Worm (Caenorhabditis elegans): Measurements from ENCODE around the gene F32D8.12.

F32D8.12 gene

ce11 chrV:10931189-10931588, 40.4 kb upstream of the F32D8.12 start, which contains the start of gene scvp-1:
Gene scvp-1, minus strand, starts transcription at chrV:10931289.
- TF ChIP-seq egl-43 (GFP tag; IDR thresholded peaks at IDR 0.05): no peak
- TF ChIP-seq dmd-8 (GFP tag; IDR thresholded peaks at IDR 0.05): no peak
- no peak for TF ChIP-seq F49E8.2 (tag; optimal IDR thresholded peaks at IDR 0.05; ENCODE audit: borderline replicate concordance)
- no peak for TF ChIP-seq ceh-20 (GFP tag; IDR thresholded peaks at IDR 0.05)
- TF ChIP-seq tag-97 (GFP tag; IDR thresholded peaks at IDR 0.05): no peak
- TF ChIP-seq nhr-237 (tag; optimal IDR thresholded peaks at IDR 0.05): no peak
- TF ChIP-seq hif-1 (tag; optimal IDR thresholded peaks at IDR 0.05): no peak
- no peak for TF ChIP-seq R02D3.7 (tag; optimal IDR thresholded peaks at IDR 0.05)
- no peak for TF ChIP-seq lin-15B (tag; optimal IDR thresholded peaks at IDR 0.05)
- no peak for TF ChIP-seq madf-5 (GFP tag; IDR thresholded peaks at IDR 0.05)

ce11 chrV:10929511-10929910, 38.7 kb upstream of the F32D8.12 start, which contains the start of gene F58B4.3:
Gene F58B4.3, plus strand, starts transcription at chrV:10929811.
- TF ChIP-seq nhr-76 (tag; optimal IDR thresholded peaks at IDR 0.05) (no peak), madf-5 (GFP tag; IDR thresholded peaks at IDR 0.05) (no peak), Y75B8A.6 (GFP tag; IDR thresholded peaks at IDR 0.05) (no peak), nhr-111 (GFP tag; optimal IDR thresholded peaks at IDR 0.05) (no peak), spr-1 (tag; optimal IDR thresholded peaks at IDR 0.05) (no peak), dmd-6 (GFP tag; IDR thresholded peaks at IDR 0.05) (no peak)

ce11 chrV:10925658-10926057, 34.8 kb upstream of the F32D8.12 start:
- TF ChIP-seq php-3 (GFP tag; IDR thresholded peaks at IDR 0.05) (no peak), nhr-10 (tag; optimal IDR thresholded peaks at IDR 0.05) (no peak), ctbp-1 (GFP tag; IDR thresholded peaks at IDR 0.05) (no peak), ama-1 (optimal IDR thresholded peaks at IDR 0.05) (no peak), zfp-3 (GFP tag; conservative IDR thresholded peaks at IDR 0.05) (no peak), mdl-1 (tag; optimal IDR thresholded peaks at IDR 0.05) (no peak), hif-1 (tag; optimal IDR thresholded peaks at IDR 0.05) (no peak), egl-27 (tag; optimal IDR thresholded peaks at IDR 0.05) (no peak), dmd-8 (GFP tag; IDR thresholded peaks at IDR 0.05) (no peak), spr-3 (GFP tag; optimal IDR thresholded peaks at IDR 0.05) (no peak), unc-39 (tag; optimal IDR thresholded peaks at IDR 0.05) (no peak), nhr-42 (GFP tag; IDR thresholded peaks at IDR 0.05) (no peak), madf-5 (GFP tag; IDR thresholded peaks at IDR 0.05) (no peak)

- TF ChIP-seq nhr-10 (tag; optimal IDR thresholded peaks at IDR 0.05): no peak
- no peak for TF ChIP-seq lin-1 (GFP tag; IDR thresholded peaks at IDR 0.05)
- TF ChIP-seq pha-4 (GFP tag; IDR thresholded peaks at IDR 0.05): no peak
- no peak for TF ChIP-seq pha-4 (tag; optimal IDR thresholded peaks at IDR 0.05)
- no peak for TF ChIP-seq ZK546.5 (tag; optimal IDR thresholded peaks at IDR 0.05)
- no peak for TF ChIP-seq ceh-28 (tag; optimal IDR thresholded peaks at IDR 0.05)
- TF ChIP-seq Y75B8A.6 (GFP tag; IDR thresholded peaks at IDR 0.05): no peak
- no peak for TF ChIP-seq ceh-32 (tag; optimal IDR thresholded peaks at IDR 0.05; ENCODE audit: poor library complexity)
- TF ChIP-seq lin-15B (tag; optimal IDR thresholded peaks at IDR 0.05): no peak
- TF ChIP-seq attf-4 (tag; optimal IDR thresholded peaks at IDR 0.05): no peak
- no peak for TF ChIP-seq zip-2 (tag; optimal IDR thresholded peaks at IDR 0.05)
- no peak for TF ChIP-seq lsy-2 (tag; optimal IDR thresholded peaks at IDR 0.05)
- TF ChIP-seq snpc-1.2 (GFP tag; IDR thresholded peaks at IDR 0.05): no peak
- no peak for TF ChIP-seq set-16 (GFP tag; IDR thresholded peaks at IDR 0.05)
- TF ChIP-seq nhr-11 (tag; optimal IDR thresholded peaks at IDR 0.05): no peak
Observed at ce11 chrV:10924731-10925130, 33.9 kb upstream of the F32D8.12 start, which contains the start of gene F58B4.6. Gene F58B4.6, plus strand, starts transcription at chrV:10925031.
